Worm (Caenorhabditis elegans): Measurements from ENCODE around the gene let-858.

The let-858 gene

DNA sequence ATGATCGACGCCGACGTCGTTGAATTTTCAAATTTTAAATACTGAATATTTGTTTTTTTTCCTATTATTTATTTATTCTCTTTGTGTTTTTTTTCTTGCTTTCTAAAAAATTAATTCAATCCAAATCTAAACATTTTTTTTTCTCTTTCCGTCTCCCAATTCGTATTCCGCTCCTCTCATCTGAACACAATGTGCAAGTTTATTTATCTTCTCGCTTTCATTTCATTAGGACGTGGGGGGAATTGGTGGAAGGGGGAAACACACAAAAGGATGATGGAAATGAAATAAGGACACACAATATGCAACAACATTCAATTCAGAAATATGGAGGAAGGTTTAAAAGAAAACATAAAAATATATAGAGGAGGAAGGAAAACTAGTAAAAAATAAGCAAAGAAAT lies 5.6 kb downstream of the let-858 start:
- TF ChIP-seq pag-3 (tag; optimal IDR thresholded peaks at IDR 0.05; ENCODE audit: borderline replicate concordance, insufficient read depth) (no peak), lin-14 (GFP tag; optimal IDR thresholded peaks at IDR 0.05) (peak; percentile 7), snpc-4 (tag; optimal IDR thresholded peaks at IDR 0.05) (no peak), fkh-4 (tag; optimal IDR thresholded peaks at IDR 0.05; ENCODE audit: borderline replicate concordance) (no peak), grh-1 (GFP tag; IDR thresholded peaks at IDR 0.05) (no peak), aly-2 (tag; optimal IDR thresholded peaks at IDR 0.05) (peak; percentile 9), ceh-63 (GFP tag; optimal IDR thresholded peaks at IDR 0.05) (no peak), lin-13 (GFP tag; optimal IDR thresholded peaks at IDR 0.05) (no peak), hlh-4 (tag; optimal IDR thresholded peaks at IDR 0.05) (no peak), ceh-82 (tag; optimal IDR thresholded peaks at IDR 0.05) (no peak), mef-2 (tag; optimal IDR thresholded peaks at IDR 0.05) (no peak), pqm-1 (tag; optimal IDR thresholded peaks at IDR 0.05) (no peak)

DNA sequence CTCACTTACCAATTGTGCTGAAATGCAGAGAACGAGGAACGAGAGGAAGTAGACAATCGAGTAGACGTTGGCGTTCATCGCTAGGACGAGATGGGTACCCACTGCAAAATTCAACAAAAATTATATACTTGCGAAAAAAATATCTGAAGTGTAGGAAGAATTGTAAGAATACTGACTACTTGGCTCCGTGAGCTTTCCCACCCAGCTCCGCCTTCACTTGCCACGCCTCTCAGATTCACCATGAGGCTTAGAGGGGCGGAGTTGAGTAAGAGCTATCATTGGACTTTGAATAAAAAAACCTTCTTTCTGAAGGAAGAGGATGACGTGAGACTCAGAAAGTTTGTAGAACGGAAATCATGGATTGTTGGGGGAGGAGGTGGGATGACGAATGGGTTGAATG lies 8.1 kb downstream of the let-858 start, which contains the start of gene nlp-18:
TSS of gene nlp-18 (minus strand) at position 101 of the 400 bp plus-strand sequence.
- no peak for TF ChIP-seq nhr-20 (tag; optimal IDR thresholded peaks at IDR 0.05)
- TF ChIP-seq mef-2 (tag; optimal IDR thresholded peaks at IDR 0.05), result no peak
- TF ChIP-seq mdl-1 (tag; optimal IDR thresholded peaks at IDR 0.05), result no peak
- TF ChIP-seq nhr-28 (tag; optimal IDR thresholded peaks at IDR 0.05), result no peak
- TF ChIP-seq nhr-12 (tag; optimal IDR thresholded peaks at IDR 0.05), result no peak
- no peak for TF ChIP-seq fos-1 (tag; optimal IDR thresholded peaks at IDR 0.05)
- no peak for TF ChIP-seq lin-13 (GFP tag; optimal IDR thresholded peaks at IDR 0.05)
- no peak for TF ChIP-seq efl-1 (optimal IDR thresholded peaks at IDR 0.05)
- TF ChIP-seq efl-1 (GFP tag; optimal IDR thresholded peaks at IDR 0.05 in 1 of 2), result no peak
- TF ChIP-seq lin-35 (GFP tag; optimal IDR thresholded peaks at IDR 0.05), result no peak
- TF ChIP-seq dsc-1 (tag; optimal IDR thresholded peaks at IDR 0.05), result no peak
- no peak for TF ChIP-seq pax-3 (tag; optimal IDR thresholded peaks at IDR 0.05)
- no peak for TF ChIP-seq isw-1 (GFP tag; IDR thresholded peaks at IDR 0.05)
- no peak for TF ChIP-seq ama-1 (optimal IDR thresholded peaks at IDR 0.05)
- TF ChIP-seq snu-23 (GFP tag; optimal IDR thresholded peaks at IDR 0.05), result no peak
- TF ChIP-seq lin-39 (tag; optimal IDR thresholded peaks at IDR 0.05), result no peak
- TF ChIP-seq unc-30 (tag; optimal IDR thresholded peaks at IDR 0.05), result no peak
- TF ChIP-seq nhr-71 (tag; optimal IDR thresholded peaks at IDR 0.05), result no peak

DNA sequence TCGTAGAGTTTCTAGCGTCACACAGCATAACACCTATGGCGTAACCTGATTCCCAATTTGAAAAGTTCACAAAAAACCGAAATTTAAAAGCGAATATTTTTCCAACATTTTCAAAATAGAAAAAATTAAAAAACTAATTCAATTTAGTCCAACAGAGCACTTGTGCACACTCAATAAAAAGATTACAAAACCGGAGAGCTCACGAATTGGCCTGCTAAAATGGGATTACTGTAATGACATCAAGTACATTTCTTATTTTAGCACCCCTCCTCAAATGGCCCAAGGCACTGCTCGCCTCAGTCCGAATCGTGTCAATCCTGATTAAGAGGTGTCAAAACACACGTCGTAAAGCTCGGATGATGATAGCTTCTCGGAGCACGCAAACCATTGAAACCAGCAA lies 10.6 kb downstream of the let-858 start:
- no peak for TF ChIP-seq lin-15B (tag; optimal IDR thresholded peaks at IDR 0.05)
- TF ChIP-seq unc-86 (tag; optimal IDR thresholded peaks at IDR 0.05), result no peak
- no peak for TF ChIP-seq nhr-90 (tag; optimal IDR thresholded peaks at IDR 0.05; ENCODE audit: poor library complexity)
- TF ChIP-seq efl-3 (GFP tag; optimal IDR thresholded peaks at IDR 0.05), result no peak

DNA sequence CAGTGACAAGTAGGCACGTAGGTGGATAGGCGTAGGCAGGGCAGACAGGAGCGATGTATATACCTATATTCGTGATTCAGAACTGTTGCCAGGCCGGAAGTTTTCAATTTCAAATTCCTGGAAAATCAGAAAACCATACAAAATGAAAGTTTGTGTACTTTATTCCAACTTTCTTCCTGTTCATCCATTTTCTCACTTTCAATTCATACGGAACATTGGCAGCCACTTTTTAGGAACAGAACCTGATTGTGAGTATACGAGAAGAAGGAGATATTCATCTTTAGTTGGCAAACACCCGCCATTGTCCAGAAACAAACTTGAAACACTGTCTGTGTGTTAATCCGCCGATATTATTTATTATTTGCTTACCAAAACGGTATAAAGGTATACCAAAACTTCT lies 13.6 kb downstream of the let-858 start, which contains the start of gene srlf-15:
TSS of gene srlf-15 (plus strand) at position 301 of the 400 bp plus-strand sequence.
- TF ChIP-seq nhr-84 (tag; optimal IDR thresholded peaks at IDR 0.05), result no peak

DNA sequence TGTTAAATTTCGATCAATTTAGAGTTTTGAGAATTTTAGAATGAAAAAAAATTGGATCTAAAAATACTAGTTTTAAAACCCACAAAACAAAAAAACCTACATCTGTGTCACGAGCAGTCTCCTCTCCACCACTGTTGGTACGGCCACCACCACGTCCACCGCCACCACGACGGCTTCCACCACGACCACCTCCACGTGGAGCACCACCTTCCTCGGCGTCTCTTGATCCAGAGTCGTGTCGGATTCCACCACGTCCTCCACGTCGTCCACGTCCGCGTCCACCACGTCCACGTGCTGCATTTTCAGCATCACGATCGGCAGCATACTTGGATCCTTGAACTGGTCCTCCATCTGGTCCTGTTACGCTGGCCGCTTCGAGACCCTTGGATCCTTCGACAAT lies 18.0 kb downstream of the let-858 start:
- TF ChIP-seq ztf-11 (tag; optimal IDR thresholded peaks at IDR 0.05), result no peak
- peak; percentile 48 for TF ChIP-seq nhr-85 (tag)

DNA sequence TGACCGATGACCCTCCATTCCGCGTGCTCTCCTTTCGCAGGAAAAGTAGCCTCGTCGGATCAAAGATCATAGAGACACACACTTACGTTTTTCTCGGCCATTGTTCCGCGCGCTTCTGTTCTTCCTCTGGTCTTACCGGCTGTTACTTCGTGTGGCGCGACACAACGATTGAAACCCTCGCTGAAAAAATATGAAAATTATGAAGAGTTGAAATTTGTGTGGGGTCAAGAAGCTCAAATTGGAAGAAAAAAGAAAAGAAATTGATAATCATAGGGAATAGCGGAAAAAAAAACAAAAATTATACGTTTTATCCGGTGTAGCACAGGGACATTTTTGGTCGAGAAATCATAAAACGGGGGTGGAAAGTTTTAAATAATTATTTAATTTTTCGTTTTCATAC lies 18.9 kb downstream of the let-858 start, which contains the start of gene cey-1:
TSS of gene cey-1 (minus strand) at position 180 of the 400 bp plus-strand sequence.
- TF ChIP-seq blmp-1 (tag; optimal IDR thresholded peaks at IDR 0.05), result peak; percentile 5
- TF ChIP-seq nhr-90 (tag; optimal IDR thresholded peaks at IDR 0.05; ENCODE audit: poor library complexity), result no peak
